Fruit fly (Drosophila melanogaster) Kc167 (cell line): ENCODE measurements around the gene Cyp6d4.

Experiments used
- Sin3A ChIP-seq: fragments of >200 bp; optimal IDR thresholded peaks from 2 replicates; lab custom pipeline; 2018; ENCODE audit warnings: missing external identifiers
- h ChIP-seq: fragments of >200 bp; optimal IDR thresholded peaks from 3 replicates; lab custom pipeline; 2018; ENCODE audit warnings: missing external identifiers
- insv ChIP-seq: fragments of >200 bp; optimal IDR thresholded peaks from 3 replicates; lab custom pipeline; 2018; ENCODE audit warnings: missing external identifiers
- psq ChIP-seq: fragments of >200 bp; optimal IDR thresholded peaks from 2 replicates; lab custom pipeline; 2017; ENCODE audit warnings: missing external identifiers
- ttk ChIP-seq: sonication (Bioruptor generic); optimal IDR thresholded peaks from 2 replicates; lab custom pipeline; 2017; ENCODE audit warnings: missing external identifiers

DNA sequence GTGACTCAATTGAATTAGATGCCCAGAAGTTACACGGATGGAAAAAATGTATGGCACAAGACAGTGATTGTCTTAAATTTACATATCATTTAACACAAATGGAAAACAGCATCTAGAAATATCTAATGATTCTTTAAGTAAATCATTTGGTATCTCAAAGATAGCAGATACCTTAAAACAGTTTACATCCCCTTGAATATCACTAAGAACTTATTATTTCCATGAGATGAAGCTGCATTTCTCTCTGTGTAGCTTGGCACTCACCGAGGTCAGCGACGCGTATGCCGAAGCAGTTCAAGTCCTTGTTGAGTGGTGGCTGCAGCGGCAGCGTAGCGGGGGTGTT is 21.5 kb downstream of the Cyp6d4 start:
- no peak for TF ChIP-seq psq (lab: Kevin White, UChicago)
- TF ChIP-seq ttk (lab: Kevin White, UChicago) = no peak
- TF ChIP-seq h (lab: Kevin White, UChicago) = no peak
- no peak for TF ChIP-seq Sin3A (lab: Kevin White, UChicago)
- no peak for TF ChIP-seq insv (lab: Kevin White, UChicago)
